Fruit fly (Drosophila melanogaster): ENCODE measurements around the gene Sgt.

DNA sequence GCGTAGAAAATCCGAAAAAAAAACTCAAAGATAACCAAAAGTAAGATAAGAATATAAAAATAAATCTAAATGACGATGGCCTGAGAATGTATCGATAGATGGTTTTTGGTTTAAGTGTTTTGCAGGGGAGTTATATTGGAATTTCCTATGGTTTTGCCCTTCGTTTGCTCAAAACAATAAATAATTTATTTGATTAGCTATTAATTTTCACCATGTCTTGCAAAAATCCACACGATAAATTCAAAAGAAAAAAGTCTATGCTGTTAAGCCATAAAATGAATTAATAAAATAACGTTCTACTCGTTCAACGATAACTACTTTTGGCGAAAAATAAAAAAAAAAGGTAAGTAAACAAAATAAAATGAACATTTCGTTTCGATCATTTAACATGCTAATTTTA lies 24.3 kb upstream of the Sgt start:
- no peak for TF ChIP-seq CG1602 (GFP tag; optimal IDR thresholded peaks at IDR 0.05)
- no peak for TF ChIP-seq Dad (GFP tag; optimal IDR thresholded peaks at IDR 0.05)
- TF ChIP-seq tap (tag; optimal IDR thresholded peaks at IDR 0.05) = no peak
- TF ChIP-seq ase (GFP tag; IDR thresholded peaks at IDR 0.05) = no peak
- no peak for TF ChIP-seq ssp (GFP tag; IDR thresholded peaks at IDR 0.05)
- TF ChIP-seq Dbx (GFP tag; IDR thresholded peaks at IDR 0.05) = no peak
- no peak for TF ChIP-seq pnt (GFP tag; optimal IDR thresholded peaks at IDR 0.05)
- no peak for TF ChIP-seq CG13424 (tag; optimal IDR thresholded peaks at IDR 0.05)
- no peak for TF ChIP-seq pan (optimal IDR thresholded peaks at IDR 0.05)
- no peak for TF ChIP-seq pan (GFP tag; optimal IDR thresholded peaks at IDR 0.05 in 1 of 2, IDR thresholded peaks at IDR 0.05 in 1 of 2)
- no peak for TF ChIP-seq CG12071 (GFP tag; optimal IDR thresholded peaks at IDR 0.05)
- TF ChIP-seq Oaz (GFP tag; IDR thresholded peaks at IDR 0.05) = no peak
